Fruit fly (Drosophila melanogaster): ENCODE results near the gene CG10467.

Gene CG10467

dm6 chr3L:6124616-6125408 lies 30.3 kb upstream of the CG10467 start (continued):
- TF ChIP-seq Blimp-1 (GFP tag; optimal IDR thresholded peaks at IDR 0.05) (peak; percentile 3), OdsH (GFP tag; optimal IDR thresholded peaks at IDR 0.05) (peak; percentile 15), dac (GFP tag; optimal IDR thresholded peaks at IDR 0.05) (no peak), Eip93F (GFP tag; optimal IDR thresholded peaks at IDR 0.05) (no peak), achi (GFP tag; optimal IDR thresholded peaks at IDR 0.05) (no peak), cyc (GFP tag; optimal IDR thresholded peaks at IDR 0.05) (peak; percentile 26), Met (GFP tag; optimal IDR thresholded peaks at IDR 0.05) (peak; percentile 11), CG15336 (GFP tag; IDR thresholded peaks at IDR 0.05) (no peak), esn (GFP tag; optimal IDR thresholded peaks at IDR 0.05) (no peak)

- TF ChIP-seq acj6 (GFP tag; optimal IDR thresholded peaks at IDR 0.05) (no peak), Lpt (GFP tag; optimal IDR thresholded peaks at IDR 0.05) (no peak), Smox (GFP tag; optimal IDR thresholded peaks at IDR 0.05) (no peak), fd85E (GFP tag; optimal IDR thresholded peaks at IDR 0.05) (no peak), CG6276 (GFP tag; optimal IDR thresholded peaks at IDR 0.05) (no peak), CG8119 (GFP tag; IDR thresholded peaks at IDR 0.05) (no peak), CG34406 (GFP tag; optimal IDR thresholded peaks at IDR 0.05) (no peak), CG6163 (GFP tag; IDR thresholded peaks at IDR 0.05) (no peak), vri (GFP tag; optimal IDR thresholded peaks at IDR 0.05) (no peak), Ets21C (GFP tag; optimal IDR thresholded peaks at IDR 0.05) (no peak), net (GFP tag; optimal IDR thresholded peaks at IDR 0.05) (no peak), ss (GFP tag; optimal IDR thresholded peaks at IDR 0.05) (no peak), Sox15 (GFP tag; optimal IDR thresholded peaks at IDR 0.05) (no peak)
Observed at dm6 chr3L:6116881-6117280, 22.3 kb upstream of the CG10467 start.

dm6 chr3L:6115505-6115904 lies 21.0 kb upstream of the CG10467 start:
- TF ChIP-seq CG10669 (GFP tag; optimal IDR thresholded peaks at IDR 0.05) (no peak), CG11294 (GFP tag; IDR thresholded peaks at IDR 0.05) (no peak), acj6 (GFP tag; optimal IDR thresholded peaks at IDR 0.05) (no peak), CG8319 (GFP tag; optimal IDR thresholded peaks at IDR 0.05) (no peak), lz (GFP tag; optimal IDR thresholded peaks at IDR 0.05) (no peak), dsx (GFP tag; optimal IDR thresholded peaks at IDR 0.05; ENCODE audit: poor library complexity, severe bottlenecking) (no peak), Eip78C (GFP tag) (no peak), CG16779 (tag; optimal IDR thresholded peaks at IDR 0.05) (no peak), Eip93F (GFP tag; optimal IDR thresholded peaks at IDR 0.05) (no peak), dac (GFP tag; optimal IDR thresholded peaks at IDR 0.05) (no peak), Hr38 (GFP tag; optimal IDR thresholded peaks at IDR 0.05) (no peak), Blimp-1 (GFP tag; optimal IDR thresholded peaks at IDR 0.05) (no peak), CG3032 (tag; optimal IDR thresholded peaks at IDR 0.05) (no peak), CG4318 (GFP tag; optimal IDR thresholded peaks at IDR 0.05) (no peak), Gug (GFP tag; IDR thresholded peaks at IDR 0.05) (no peak), CG11762 (GFP tag; optimal IDR thresholded peaks at IDR 0.05; ENCODE audit: insufficient read depth) (no peak), Sox14 (GFP tag; optimal IDR thresholded peaks at IDR 0.05) (no peak)

- no peak for TF ChIP-seq Smox (GFP tag; optimal IDR thresholded peaks at IDR 0.05)
- no peak for TF ChIP-seq CG15336 (GFP tag; IDR thresholded peaks at IDR 0.05)
- TF ChIP-seq CG11902 (GFP tag; optimal IDR thresholded peaks at IDR 0.05) = no peak
- no peak for TF ChIP-seq Ets21C (GFP tag; optimal IDR thresholded peaks at IDR 0.05)
- TF ChIP-seq ss (GFP tag; optimal IDR thresholded peaks at IDR 0.05) = no peak
- TF ChIP-seq OdsH (GFP tag; optimal IDR thresholded peaks at IDR 0.05) = no peak
- no peak for TF ChIP-seq cyc (GFP tag; optimal IDR thresholded peaks at IDR 0.05)
- no peak for TF ChIP-seq lz (GFP tag; optimal IDR thresholded peaks at IDR 0.05)
- no peak for TF ChIP-seq eg (GFP tag; IDR thresholded peaks at IDR 0.05)
- no peak for TF ChIP-seq Sox14 (GFP tag; optimal IDR thresholded peaks at IDR 0.05)
- TF ChIP-seq Sox102F (GFP tag; optimal IDR thresholded peaks at IDR 0.05) = no peak
- TF ChIP-seq Hr39 (GFP tag; optimal IDR thresholded peaks at IDR 0.05) = no peak
- TF ChIP-seq Blimp-1 (GFP tag; optimal IDR thresholded peaks at IDR 0.05) = no peak
- TF ChIP-seq Met (GFP tag; optimal IDR thresholded peaks at IDR 0.05) = no peak
- TF ChIP-seq Eip78C (GFP tag) = no peak
- TF ChIP-seq CG3032 (tag; optimal IDR thresholded peaks at IDR 0.05) = no peak
- no peak for TF ChIP-seq spab (GFP tag; optimal IDR thresholded peaks at IDR 0.05)
- TF ChIP-seq svp (GFP tag) = no peak
Observed at dm6 chr3L:6111458-6111857, 16.9 kb upstream of the CG10467 start.

All from whole organism, prepupa.